Fruit fly (Drosophila melanogaster) whole organism, prepupa: Measurements from ENCODE around the gene CG15024.

ENCODE experiments used
- Sox102F ChIP-seq: fragments of 200-800 bp; sonication (Bioruptor generic); optimal IDR thresholded peaks from 2 replicates; lab custom pipeline; 2016; ENCODE audit warnings: missing biosample characterization, mild to moderate bottlenecking, missing genetic modification characterization
- dsx ChIP-seq: fragments of 200-800 bp; optimal IDR thresholded peaks from 3 replicates; lab custom pipeline; 2019; ENCODE audit warnings: missing biosample characterization, mild to moderate bottlenecking, missing genetic modification characterization, moderate library complexity; ENCODE audit not compliant: poor library complexity, severe bottlenecking

dm6 chr3L:4477656-4478254 is 14.1 kb upstream of the CG15024 start:
- TF ChIP-seq dsx (no peak), Sox102F (GFP tag; lab: Kevin White, UChicago) (no peak)
